Fruit fly (Drosophila melanogaster) whole organism, pupa: ENCODE measurements around the gene CG9133.

Experiments
- CG10348 ChIP-seq: fragments of 200-800 bp; sonication (Bioruptor generic); IDR thresholded peaks from 2 replicates; pipeline ENCODE4 v1.3.6; 2022; ENCODE audit warnings: missing biosample characterization, missing genetic modification characterization
- CG12605 ChIP-seq: fragments of 200-800 bp; sonication (Bioruptor generic); IDR thresholded peaks from 2 replicates; pipeline ENCODE4 v1.3.6; 2022; ENCODE audit warnings: missing biosample characterization, missing genetic modification characterization
- CG13204 ChIP-seq: fragments of 200-800 bp; sonication (Bioruptor generic); optimal IDR thresholded peaks from 2 replicates; lab custom pipeline; 2018; ENCODE audit warnings: missing biosample characterization, mild to moderate bottlenecking, missing genetic modification characterization, moderate library complexity
- CG14655 ChIP-seq: fragments of 200-800 bp; sonication (Bioruptor generic); optimal IDR thresholded peaks from 3 replicates; lab custom pipeline; 2017; ENCODE audit warnings: mild to moderate bottlenecking, missing biosample characterization, missing genetic modification reagents, missing genetic modification characterization
- CG15710 ChIP-seq: fragments of 200-800 bp; sonication (Bioruptor generic); optimal IDR thresholded peaks from 2 replicates; lab custom pipeline; 2018; ENCODE audit warnings: missing biosample characterization, mild to moderate bottlenecking, missing genetic modification characterization, moderate library complexity
- CG17806 ChIP-seq: fragments of 200-800 bp; sonication (Bioruptor generic); optimal IDR thresholded peaks from 2 replicates; lab custom pipeline; 2018; ENCODE audit warnings: missing biosample characterization, mild to moderate bottlenecking, missing genetic modification characterization, moderate library complexity
- CG32121 ChIP-seq: fragments of 200-800 bp; sonication (Bioruptor generic); IDR thresholded peaks from 2 replicates; pipeline ENCODE4 v1.3.6; 2022; ENCODE audit warnings: missing biosample characterization, missing genetic modification characterization
- CG34367 ChIP-seq: fragments of 200-800 bp; sonication (Bioruptor generic); optimal IDR thresholded peaks from 2 replicates; lab custom pipeline; 2018; ENCODE audit warnings: missing biosample characterization, mild to moderate bottlenecking, missing genetic modification characterization
- CG4496 ChIP-seq: fragments of 200-800 bp; sonication (Bioruptor generic); IDR thresholded peaks from 3 replicates; pipeline ENCODE4 v1.3.6; 2022; ENCODE audit warnings: missing biosample characterization, missing genetic modification characterization
- CG8159 ChIP-seq: fragments of 200-800 bp; sonication (Bioruptor generic); optimal IDR thresholded peaks from 3 replicates; lab custom pipeline; 2018; ENCODE audit warnings: missing biosample characterization, mild to moderate bottlenecking, missing genetic modification characterization, moderate library complexity
- CG8301 ChIP-seq: fragments of 200-800 bp; sonication (Bioruptor generic); optimal IDR thresholded peaks from 2 replicates; lab custom pipeline; 2018; ENCODE audit warnings: missing biosample characterization, mild to moderate bottlenecking, missing genetic modification characterization
- CG9948 ChIP-seq: fragments of 200-800 bp; sonication (Bioruptor generic); optimal IDR thresholded peaks from 2 replicates; lab custom pipeline; 2018; ENCODE audit warnings: missing biosample characterization, mild to moderate bottlenecking, missing genetic modification characterization, moderate library complexity
- D1 ChIP-seq: fragments of 200-800 bp; sonication (Bioruptor generic); optimal IDR thresholded peaks from 2 replicates; lab custom pipeline; 2018; ENCODE audit warnings: missing biosample characterization, mild to moderate bottlenecking, missing genetic modification characterization, moderate library complexity
- EcR ChIP-seq: fragments of 200-800 bp; sonication (Bioruptor generic); optimal IDR thresholded peaks from 3 replicates; lab custom pipeline; 2019; ENCODE audit warnings: missing biosample characterization, missing genetic modification characterization, mild to moderate bottlenecking, moderate library complexity, missing genetic modification reagents
- Ets98B ChIP-seq: fragments of 200-800 bp; sonication (Bioruptor generic); IDR thresholded peaks from 2 replicates; pipeline ENCODE4 v1.3.6; 2022; ENCODE audit warnings: missing biosample characterization, missing genetic modification characterization
- Pif1A ChIP-seq: fragments of 200-800 bp; sonication (Bioruptor generic); optimal IDR thresholded peaks from 3 replicates; lab custom pipeline; 2016; ENCODE audit warnings: missing biosample characterization, missing genetic modification characterization
- Snoo ChIP-seq: fragments of 200-800 bp; sonication (Bioruptor generic); optimal IDR thresholded peaks from 3 replicates; lab custom pipeline; 2017; ENCODE audit warnings: missing biosample characterization, mild to moderate bottlenecking, missing genetic modification characterization, inconsistent platforms
- fd96Ca ChIP-seq: fragments of 200-800 bp; sonication (Bioruptor generic); IDR thresholded peaks from 3 replicates; pipeline ENCODE4 v1.3.6; 2022; ENCODE audit warnings: missing biosample characterization, missing genetic modification characterization
- gl ChIP-seq: fragments of 200-800 bp; sonication (Bioruptor generic); optimal IDR thresholded peaks from 2 replicates; lab custom pipeline; 2018; ENCODE audit warnings: missing biosample characterization, mild to moderate bottlenecking, missing genetic modification characterization
- rn ChIP-seq: fragments of 200-800 bp; sonication (Bioruptor generic); IDR thresholded peaks from 2 replicates; pipeline ENCODE4 v1.3.6; 2022; ENCODE audit warnings: missing biosample characterization, missing genetic modification characterization

Gene CG9133

dm6 chr3L:1251712-1252111, at the start of gene CG9133, which contains the start of gene CG9130:
Gene CG9133 (plus strand): TSS chr3L:1252012.
Gene CG9130 (plus strand): TSS chr3L:1252012.
- TF ChIP-seq fd96Ca = no peak
- TF ChIP-seq CG14655 (GFP tag; lab: Kevin White, UChicago) = no peak
- TF ChIP-seq CG15710 (tag; lab: Kevin White, UChicago) = no peak
- TF ChIP-seq Ets98B (GFP tag; lab: Robert Waterston, UW) = no peak
- TF ChIP-seq CG17806 (tag; lab: Kevin White, UChicago) = no peak
- no peak for TF ChIP-seq D1 (tag; lab: Kevin White, UChicago)
- no peak for TF ChIP-seq Snoo (tag; lab: Kevin White, UChicago)

- TF ChIP-seq CG13204 (GFP tag; lab: Kevin White, UChicago) (no peak), EcR (GFP tag; lab: Kevin White, UChicago) (no peak), Snoo (tag; lab: Kevin White, UChicago) (no peak), gl (tag; lab: Kevin White, UChicago) (no peak), CG12605 (GFP tag; lab: Robert Waterston, UW) (no peak), CG14655 (GFP tag; lab: Kevin White, UChicago) (no peak), fd96Ca (no peak), CG8301 (no peak), CG4496 (GFP tag; lab: Robert Waterston, UW) (no peak), D1 (tag; lab: Kevin White, UChicago) (no peak), CG15710 (tag; lab: Kevin White, UChicago) (no peak), Ets98B (GFP tag; lab: Robert Waterston, UW) (no peak), CG32121 (GFP tag; lab: Robert Waterston, UW) (no peak), CG34367 (tag; lab: Kevin White, UChicago) (no peak), rn (GFP tag; lab: Robert Waterston, UW) (no peak), CG8159 (tag; lab: Kevin White, UChicago) (no peak), CG10348 (GFP tag; lab: Robert Waterston, UW) (no peak), Pif1A (no peak), CG17806 (tag; lab: Kevin White, UChicago) (no peak)
Observed at dm6 chr3L:1202588-1203195, 49.1 kb upstream of the CG9133 start, which contains the start of gene meep. Gene meep (minus strand): TSS chr3L:1203036.

- TF ChIP-seq CG17806 (tag; lab: Kevin White, UChicago) = no peak
- TF ChIP-seq CG4496 (GFP tag; lab: Robert Waterston, UW) = peak; percentile 52; the same call in 2 of the 3 replicates
- TF ChIP-seq Pif1A = no peak
Observed at dm6 chr3L:1203855-1204431, 47.9 kb upstream of the CG9133 start.

dm6 chr3L:1204674-1205547, 46.9 kb upstream of the CG9133 start, which contains the start of gene CG9119:
Gene CG9119 (minus strand): TSS chr3L:1204795.
- peak; percentile 82 for TF ChIP-seq EcR (GFP tag; lab: Kevin White, UChicago)
- peak; percentile 54 for TF ChIP-seq CG15710 (tag; lab: Kevin White, UChicago)
- no peak for TF ChIP-seq CG10348 (GFP tag; lab: Robert Waterston, UW)
- TF ChIP-seq CG13204 (GFP tag; lab: Kevin White, UChicago) = peak; percentile 21
- TF ChIP-seq CG8301 = peak; percentile 30
- TF ChIP-seq CG32121 (GFP tag; lab: Robert Waterston, UW) = no peak
- no peak for TF ChIP-seq Snoo (tag; lab: Kevin White, UChicago)
- TF ChIP-seq Pif1A = peak; percentile 6
- TF ChIP-seq fd96Ca = peak; percentile 38; the same call in 1 of the 3 replicates
- no peak for TF ChIP-seq D1 (tag; lab: Kevin White, UChicago)
- no peak for TF ChIP-seq CG4496 (GFP tag; lab: Robert Waterston, UW)
- no peak for TF ChIP-seq rn (GFP tag; lab: Robert Waterston, UW)
- no peak for TF ChIP-seq CG34367 (tag; lab: Kevin White, UChicago)
- peak; percentile 55 for TF ChIP-seq CG8159 (tag; lab: Kevin White, UChicago)
- no peak for TF ChIP-seq gl (tag; lab: Kevin White, UChicago)
- peak; percentile 51 for TF ChIP-seq CG14655 (GFP tag; lab: Kevin White, UChicago)
- no peak for TF ChIP-seq Ets98B (GFP tag; lab: Robert Waterston, UW)
- peak; percentile 30 for TF ChIP-seq CG9948 (tag; lab: Kevin White, UChicago)
- no peak for TF ChIP-seq CG12605 (GFP tag; lab: Robert Waterston, UW)
- TF ChIP-seq CG17806 (tag; lab: Kevin White, UChicago) = peak; percentile 8

dm6 chr3L:1206682-1207421, 45.0 kb upstream of the CG9133 start, which contains the start of gene LysB:
Gene LysB (plus strand): TSS chr3L:1207371.
- no peak for TF ChIP-seq CG8301
- TF ChIP-seq CG8159 (tag; lab: Kevin White, UChicago) = no peak
- no peak for TF ChIP-seq CG14655 (GFP tag; lab: Kevin White, UChicago)
- no peak for TF ChIP-seq CG10348 (GFP tag; lab: Robert Waterston, UW)
- TF ChIP-seq Pif1A = no peak
- TF ChIP-seq, all 21 proteins: peak for 0
